Fruit fly (Drosophila melanogaster): ENCODE measurements around the gene Prestin.

DNA sequence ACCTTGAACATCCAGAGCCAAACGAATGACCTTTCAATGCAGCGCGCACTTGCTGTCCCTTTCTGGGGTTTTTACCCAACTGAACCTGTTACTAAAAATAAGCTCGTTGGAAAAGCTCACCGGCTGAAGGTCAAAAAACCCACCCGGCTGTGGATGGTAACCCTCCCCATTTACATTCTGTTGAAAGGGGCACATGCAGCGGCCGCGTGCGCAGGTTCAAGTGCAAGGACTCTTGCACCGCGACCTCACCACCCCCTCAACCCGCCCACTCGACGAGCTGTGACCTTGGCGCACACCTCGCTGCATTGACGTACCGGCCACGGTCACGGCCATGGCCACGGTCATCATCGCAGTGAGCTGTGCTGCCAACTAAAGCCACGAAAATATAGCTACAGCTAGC is 20.5 kb upstream of the Prestin start:
- TF ChIP-seq fd59A (GFP tag; optimal IDR thresholded peaks at IDR 0.05) (no peak), CG6854 (GFP tag; optimal IDR thresholded peaks at IDR 0.05) (no peak), net (GFP tag; optimal IDR thresholded peaks at IDR 0.05) (no peak), esn (GFP tag; optimal IDR thresholded peaks at IDR 0.05) (no peak), Lpt (GFP tag; optimal IDR thresholded peaks at IDR 0.05) (no peak), CG15336 (GFP tag; IDR thresholded peaks at IDR 0.05) (no peak), Met (GFP tag; optimal IDR thresholded peaks at IDR 0.05) (no peak), lz (GFP tag; optimal IDR thresholded peaks at IDR 0.05) (no peak)
